Worm (Caenorhabditis elegans) whole organism, midembryonic: Measurements from ENCODE around the gene rack-1.

ENCODE experiments used
- T22C8.4 ChIP-seq: fragments of 200-800 bp; sonication (Bioruptor generic); IDR thresholded peaks from 2 replicates; pipeline ENCODE4 v1.3.6; 2022; ENCODE audit warnings: missing genetic modification characterization, missing compliant biosample characterization
- cog-1 ChIP-seq: sonication (generic microtip); optimal IDR thresholded peaks from 2 replicates; lab custom pipeline; 2016; ENCODE audit warnings: missing genetic modification characterization, missing compliant biosample characterization
- flt-1 ChIP-seq: fragments of 200-800 bp; sonication (Bioruptor generic); IDR thresholded peaks from 2 replicates; pipeline ENCODE4 v1.3.6; 2022; ENCODE audit warnings: missing genetic modification characterization, missing compliant biosample characterization
- klf-2 ChIP-seq: fragments of 200-800 bp; sonication (Bioruptor generic); conservative IDR thresholded peaks from 2 replicates; pipeline ENCODE4 v1.3.6; 2022; ENCODE audit warnings: missing genetic modification reagents, missing genetic modification characterization, missing compliant biosample characterization
- med-1 ChIP-seq: sonication (generic microtip); optimal IDR thresholded peaks from 2 replicates; lab custom pipeline; 2017; ENCODE audit warnings: missing genetic modification characterization, mild to moderate bottlenecking, missing compliant biosample characterization, antibody characterized with exemption, missing genetic modification reagents; ENCODE audit not compliant: insufficient read depth
- ref-1 ChIP-seq: fragments of 200-800 bp; sonication (Bioruptor generic); conservative IDR thresholded peaks from 2 replicates; pipeline ENCODE4 v1.3.6; 2022; ENCODE audit warnings: missing genetic modification reagents, missing genetic modification characterization, missing compliant biosample characterization
- tab-1 ChIP-seq: fragments of 200-800 bp; sonication (Bioruptor generic); IDR thresholded peaks from 2 replicates; pipeline ENCODE4 v1.3.6; 2022; ENCODE audit warnings: missing genetic modification characterization, missing compliant biosample characterization
- ztf-23 ChIP-seq: fragments of 200-800 bp; sonication (Bioruptor generic); IDR thresholded peaks from 2 replicates; pipeline ENCODE4 v1.3.6; 2022; ENCODE audit warnings: missing genetic modification reagents, missing genetic modification characterization, missing compliant biosample characterization
- ztf-29 ChIP-seq: fragments of 200-800 bp; sonication (Bioruptor generic); IDR thresholded peaks from 2 replicates; pipeline ENCODE4 v1.3.6; 2022; ENCODE audit warnings: missing genetic modification reagents, missing genetic modification characterization, missing compliant biosample characterization

DNA sequence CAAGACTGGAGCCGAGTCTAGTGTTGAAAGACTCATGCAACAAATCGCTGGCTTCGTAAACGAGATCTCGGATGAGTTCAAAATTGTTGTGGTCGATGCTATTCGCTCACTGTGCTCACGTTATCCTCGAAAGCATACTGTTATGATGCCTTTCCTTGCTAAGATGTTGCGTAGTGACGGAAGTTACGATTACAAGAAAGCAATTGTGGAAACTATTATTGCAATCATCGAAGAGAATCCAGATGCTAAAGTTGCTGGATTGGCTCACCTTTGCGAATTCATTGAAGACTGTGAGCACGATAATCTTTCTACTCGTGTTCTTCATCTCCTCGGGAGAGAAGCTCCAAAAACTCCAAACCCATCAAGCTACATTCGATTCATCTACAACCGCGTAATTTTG is 23.0 kb upstream of the rack-1 start:
- TF ChIP-seq flt-1 = no peak
- TF ChIP-seq tab-1 = no peak
- TF ChIP-seq med-1 (GFP tag; lab: Kevin White, UChicago) = no peak
- TF ChIP-seq ref-1 (GFP tag; lab: Robert Waterston, UW) = no peak
- TF ChIP-seq T22C8.4 (GFP tag; lab: Robert Waterston, UW) = no peak
- TF ChIP-seq ztf-29 = no peak
- TF ChIP-seq ztf-23 (GFP tag; lab: Robert Waterston, UW) = no peak
- TF ChIP-seq cog-1 = no peak
- no peak for TF ChIP-seq klf-2 (GFP tag; lab: Robert Waterston, UW)
